Worm (Caenorhabditis elegans): ENCODE results near the gene Y32G9B.1.

The Y32G9B.1 gene

ce11 chrV:1871768-1872296 is 42.0 kb upstream of the Y32G9B.1 start, which contains the start of the genes T10B5.4 and cct-7 (continued):
- TF ChIP-seq F37D6.2 (tag; optimal IDR thresholded peaks at IDR 0.05) (peak; percentile 89), unc-62 (GFP tag; optimal IDR thresholded peaks at IDR 0.05 in 1 of 2) (no peak), unc-62 (tag; optimal IDR thresholded peaks at IDR 0.05) (no peak), php-3 (GFP tag; IDR thresholded peaks at IDR 0.05) (0 out of 2 replicates have a peak, but pooled peaks have one; percentile 45), zfp-3 (GFP tag; conservative IDR thresholded peaks at IDR 0.05) (0 out of 2 replicates have a peak, but pooled peaks have one; percentile 40), T26A8.4 (GFP tag; IDR thresholded peaks at IDR 0.05) (no peak), set-16 (GFP tag; IDR thresholded peaks at IDR 0.05) (peak; percentile 66), ceh-32 (tag; optimal IDR thresholded peaks at IDR 0.05; ENCODE audit: poor library complexity) (no peak), daf-16 (GFP tag; optimal IDR thresholded peaks at IDR 0.05) (no peak), daf-16 (tag; optimal IDR thresholded peaks at IDR 0.05) (peak; percentile 46), nhr-10 (tag; optimal IDR thresholded peaks at IDR 0.05) (no peak), dpl-1 (GFP tag; optimal IDR thresholded peaks at IDR 0.05) (peak; percentile 82), ceh-62 (tag; optimal IDR thresholded peaks at IDR 0.05) (no peak), nhr-111 (GFP tag; optimal IDR thresholded peaks at IDR 0.05) (no peak), mxl-3 (GFP tag; optimal IDR thresholded peaks at IDR 0.05) (peak; percentile 84), lsy-2 (tag; optimal IDR thresholded peaks at IDR 0.05) (peak; percentile 75 to 93), F10B5.3 (tag; optimal IDR thresholded peaks at IDR 0.05) (no peak), ama-1 (optimal IDR thresholded peaks at IDR 0.05) (no peak), hif-1 (tag; optimal IDR thresholded peaks at IDR 0.05) (peak in 1 of 2 experiments; percentile 90), skn-1 (tag; optimal IDR thresholded peaks at IDR 0.05) (no peak), lin-15B (tag; optimal IDR thresholded peaks at IDR 0.05) (peak; percentile 25), dmd-9 (GFP tag; IDR thresholded peaks at IDR 0.05) (no peak), nhr-77 (tag; optimal IDR thresholded peaks at IDR 0.05) (peak; percentile 90), lin-13 (GFP tag; optimal IDR thresholded peaks at IDR 0.05) (peak; percentile 92), nhr-11 (tag; optimal IDR thresholded peaks at IDR 0.05) (peak; percentile 92), rbr-2 (tag; optimal IDR thresholded peaks at IDR 0.05) (peak; percentile 92), lir-3 (tag; optimal IDR thresholded peaks at IDR 0.05) (no peak), attf-4 (tag; optimal IDR thresholded peaks at IDR 0.05) (no peak), dve-1 (tag; optimal IDR thresholded peaks at IDR 0.05; ENCODE audit: insufficient read depth) (peak; percentile 90), nhr-102 (tag; optimal IDR thresholded peaks at IDR 0.05) (peak; percentile 22), D1046.2 (GFP tag; IDR thresholded peaks at IDR 0.05) (0 out of 2 replicates have a peak, but pooled peaks have one; percentile 55), nhr-25 (tag; optimal IDR thresholded peaks at IDR 0.05; ENCODE audit: borderline replicate concordance, insufficient read depth) (peak; percentile 18), ZK337.2 (GFP tag; IDR thresholded peaks at IDR 0.05) (peak; percentile 63; the same call in 1 of the 2 replicates), daf-8 (GFP tag; IDR thresholded peaks at IDR 0.05) (no peak), tag-97 (GFP tag; IDR thresholded peaks at IDR 0.05) (no peak), fos-1 (tag; optimal IDR thresholded peaks at IDR 0.05) (no peak), ZK546.5 (tag; optimal IDR thresholded peaks at IDR 0.05) (no peak), F26F4.8 (GFP tag; conservative IDR thresholded peaks at IDR 0.05) (no peak), snpc-1.2 (GFP tag; IDR thresholded peaks at IDR 0.05) (no peak), ztf-7 (tag; optimal IDR thresholded peaks at IDR 0.05) (no peak), lin-39 (tag; optimal IDR thresholded peaks at IDR 0.05) (no peak), ceh-20 (GFP tag; IDR thresholded peaks at IDR 0.05) (peak; percentile 70; the same call in 1 of the 2 replicates), lim-7 (GFP tag; IDR thresholded peaks at IDR 0.05) (peak; percentile 34; the same call in 1 of the 2 replicates), mes-2 (tag; optimal IDR thresholded peaks at IDR 0.05; ENCODE audit: poor library complexity, severe bottlenecking) (peak; percentile 96), mdl-1 (tag; optimal IDR thresholded peaks at IDR 0.05) (peak in 1 of 2 experiments; percentile 79), aly-2 (tag; optimal IDR thresholded peaks at IDR 0.05) (no peak), saeg-2 (GFP tag; IDR thresholded peaks at IDR 0.05) (peak; percentile 59; the same call in 1 of the 2 replicates), ceh-44 (GFP tag; IDR thresholded peaks at IDR 0.05) (peak; percentile 60; the same call in 1 of the 2 replicates), F49E8.2 (tag; optimal IDR thresholded peaks at IDR 0.05; ENCODE audit: borderline replicate concordance) (peak; percentile 61), mdt-29 (GFP tag; IDR thresholded peaks at IDR 0.05) (peak; percentile 67), zfp-2 (tag; optimal IDR thresholded peaks at IDR 0.05) (peak; percentile 28)

All from whole organism, L4 larva.